Worm (Caenorhabditis elegans) whole organism, L1 larva: ENCODE measurements around the gene B0464.6.

Source experiments
- F16B12.6 ChIP-seq: fragments of 150-350 bp; optimal IDR thresholded peaks from 2 replicates; lab custom pipeline; 2014; ENCODE audit warnings: missing biosample characterization, missing genetic modification characterization
- ceh-63 ChIP-seq: fragments of 200-800 bp; sonication (Bioruptor generic); optimal IDR thresholded peaks from 2 replicates; lab custom pipeline; 2018; ENCODE audit warnings: mild to moderate bottlenecking, missing genetic modification characterization, missing compliant biosample characterization
- ceh-82 ChIP-seq, 3 experiments: fragments of 150-350 bp in 1 of 3; sonication (generic microtip) in 2 of 3; optimal IDR thresholded peaks; 2 replicates each; lab custom pipeline; 2014 to 2017; ENCODE audit warnings: missing biosample characterization in 3 of 3, missing genetic modification characterization in 3 of 3
- egl-13 ChIP-seq: sonication (generic microtip); optimal IDR thresholded peaks from 2 replicates; lab custom pipeline; 2016; ENCODE audit warnings: missing genotype, missing genetic modification reagents, missing genetic modification characterization, missing compliant biosample characterization
- jun-1 ChIP-seq: fragments of 150-350 bp; optimal IDR thresholded peaks from 2 replicates; lab custom pipeline; 2014; ENCODE audit warnings: missing biosample characterization, missing genetic modification reagents, missing genetic modification characterization
- lin-39 ChIP-seq: fragments of 150-350 bp; optimal IDR thresholded peaks from 2 replicates; lab custom pipeline; 2014; ENCODE audit warnings: missing biosample characterization, missing genetic modification reagents, missing genetic modification characterization
- nhr-77 ChIP-seq: fragments of 150-350 bp; optimal IDR thresholded peaks from 2 replicates; lab custom pipeline; 2014; ENCODE audit warnings: missing biosample characterization, missing genetic modification characterization
- rnt-1 ChIP-seq: sonication (generic microtip); optimal IDR thresholded peaks from 2 replicates; lab custom pipeline; 2016; ENCODE audit warnings: mild to moderate bottlenecking, missing genetic modification characterization, moderate library complexity, missing compliant biosample characterization
- skn-1 ChIP-seq: fragments of 150-350 bp; optimal IDR thresholded peaks from 2 replicates; lab custom pipeline; 2014; ENCODE audit warnings: missing biosample characterization, missing genetic modification characterization
- unc-62 ChIP-seq: fragments of 150-350 bp; optimal IDR thresholded peaks from 2 replicates; lab custom pipeline; 2014; ENCODE audit warnings: missing biosample characterization, missing genetic modification reagents, missing genetic modification characterization

DNA sequence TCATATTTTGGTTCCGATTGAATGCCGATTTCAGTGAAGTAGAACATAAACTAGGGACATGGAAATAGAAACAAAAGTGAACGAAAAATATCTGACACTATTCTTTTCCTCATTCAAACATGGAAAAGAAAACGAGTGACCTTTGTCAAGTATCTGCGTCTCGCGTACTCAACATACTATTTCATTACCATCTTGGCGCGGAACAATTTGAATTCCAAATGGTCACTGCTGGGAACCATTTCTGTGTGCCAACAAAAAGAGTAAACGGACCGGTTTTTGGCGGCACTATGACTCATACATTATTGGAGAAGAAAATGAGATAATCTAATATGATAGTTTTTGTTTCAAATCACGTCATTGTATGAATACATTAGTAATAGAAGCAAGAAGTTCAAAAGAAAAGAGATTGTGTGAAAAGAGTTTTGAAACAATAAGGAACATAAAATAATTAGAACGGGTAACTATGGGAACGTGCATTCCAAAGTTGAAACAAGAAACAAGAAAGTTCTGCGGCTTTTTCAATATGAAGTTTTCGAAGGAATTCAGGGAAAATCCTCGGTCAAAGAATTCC, 16.7 kb upstream of the B0464.6 start:
- no peak for TF ChIP-seq jun-1 (tag; lab: Kevin White, UChicago)
- no peak for TF ChIP-seq F16B12.6
- no peak for TF ChIP-seq rnt-1 (tag; lab: Kevin White, UChicago)
- no peak for TF ChIP-seq lin-39 (tag; lab: Kevin White, UChicago)
- TF ChIP-seq ceh-63 (GFP tag; lab: Kevin White, UChicago): no peak
- TF ChIP-seq ceh-82 (tag; optimal IDR thresholded peaks at IDR 0.05; lab: Kevin White, UChicago): no peak
- no peak for TF ChIP-seq egl-13 (tag; lab: Kevin White, UChicago)
- TF ChIP-seq unc-62: no peak
- no peak for TF ChIP-seq nhr-77 (tag; lab: Kevin White, UChicago)
- TF ChIP-seq skn-1: no peak
